Fruit fly (Drosophila melanogaster) whole organism: ENCODE results near the gene CG9662.

ENCODE experiments used
- CG8478 ChIP-seq: fragments of >200 bp; optimal IDR thresholded peaks from 2 replicates; lab custom pipeline; 2018; ENCODE audit warnings: inconsistent platforms
- Dll ChIP-seq: fragments of >200 bp; optimal IDR thresholded peaks from 2 replicates; lab custom pipeline; 2017
- pan ChIP-seq: fragments of >200 bp; optimal IDR thresholded peaks from 2 replicates; lab custom pipeline; 2017
- psq ChIP-seq: fragments of >200 bp; optimal IDR thresholded peaks from 2 replicates; lab custom pipeline; 2017
- usp ChIP-seq: fragments of >200 bp; optimal IDR thresholded peaks from 2 replicates; lab custom pipeline; 2017; ENCODE audit warnings: missing biosample characterization, missing genetic modification characterization, mixed read lengths

DNA sequence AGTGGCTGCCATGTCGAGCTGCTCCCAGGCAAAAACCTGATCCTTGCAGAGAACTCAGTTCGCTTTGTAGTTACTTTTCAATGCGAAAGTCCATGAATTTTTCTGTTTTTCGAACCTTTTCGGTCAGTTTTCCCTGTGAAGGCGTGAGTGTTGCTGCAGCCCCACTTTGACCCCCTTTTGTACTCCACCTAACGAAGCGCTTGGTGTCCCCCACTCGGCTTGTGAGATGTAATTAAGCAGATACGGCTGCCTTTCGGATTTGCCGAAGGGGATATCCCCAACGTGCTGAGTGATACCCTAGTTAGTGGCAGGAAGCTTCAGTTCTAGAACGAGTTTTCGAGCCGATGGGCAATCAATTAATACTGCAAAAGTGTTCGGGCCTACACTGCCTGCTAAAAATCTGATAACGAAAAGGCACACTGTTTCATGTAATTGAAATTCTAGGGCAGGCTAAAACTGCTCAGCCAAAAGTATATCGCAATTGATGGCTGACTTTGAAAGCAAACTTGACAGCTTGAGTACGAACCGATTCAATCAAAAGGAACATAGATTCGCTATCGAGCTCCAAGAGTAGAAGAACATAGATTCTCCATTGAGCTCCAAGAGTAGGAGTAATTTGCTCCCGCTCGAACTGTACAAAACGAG is 24.8 kb downstream of the CG9662 start:
- TF ChIP-seq Dll (lab: Kevin White, UChicago): no peak
- TF ChIP-seq usp (GFP tag; lab: Kevin White, UChicago): no peak
- no peak for TF ChIP-seq pan
- no peak for TF ChIP-seq CG8478 (lab: Kevin White, UChicago)
- no peak for TF ChIP-seq psq
